Worm (Caenorhabditis elegans) whole organism, L2 larva: ENCODE results near the gene ZK813.7.

Experiments
- F13H6.1 ChIP-seq: sonication (generic microtip); optimal IDR thresholded peaks from 2 replicates; lab custom pipeline; 2016; ENCODE audit warnings: missing genetic modification characterization, missing compliant biosample characterization
- blmp-1 ChIP-seq: sonication (generic microtip); optimal IDR thresholded peaks from 2 replicates; lab custom pipeline; 2017; ENCODE audit warnings: missing genetic modification characterization, mild to moderate bottlenecking, missing compliant biosample characterization, antibody characterized with exemption, moderate library complexity; ENCODE audit not compliant: insufficient read depth
- fos-1 ChIP-seq: fragments of 150-350 bp; optimal IDR thresholded peaks from 2 replicates; lab custom pipeline; 2014; ENCODE audit warnings: missing biosample characterization, missing genetic modification characterization
- nhr-77 ChIP-seq: fragments of 150-350 bp; optimal IDR thresholded peaks from 2 replicates; lab custom pipeline; 2014; ENCODE audit warnings: missing biosample characterization, missing genetic modification characterization
- unc-62 ChIP-seq: fragments of 150-350 bp; optimal IDR thresholded peaks from 2 replicates; lab custom pipeline; 2014; ENCODE audit warnings: missing biosample characterization, missing genetic modification reagents, missing genetic modification characterization
- ztf-11 ChIP-seq: sonication (generic microtip); optimal IDR thresholded peaks from 2 replicates; lab custom pipeline; 2017; ENCODE audit warnings: missing biosample characterization, missing genetic modification characterization

- TF ChIP-seq fos-1 (tag; lab: Kevin White, UChicago): no peak
- no peak for TF ChIP-seq nhr-77 (tag; lab: Kevin White, UChicago)
- no peak for TF ChIP-seq unc-62 (GFP tag; lab: Kevin White, UChicago)
- TF ChIP-seq blmp-1 (tag; lab: Kevin White, UChicago): no peak
- no peak for TF ChIP-seq ztf-11 (tag; lab: Kevin White, UChicago)
- no peak for TF ChIP-seq F13H6.1 (tag; lab: Kevin White, UChicago)
These were observed 21.2 kb downstream of the ZK813.7 start, which contains the start of the genes ZK377.15 and sax-3 for ce11 chrX:3465785-3466184.
